Fruit fly (Drosophila melanogaster) whole organism, embryonic: ENCODE results near the gene N.

Source experiments
- B-H1 ChIP-seq: fragments of 200-800 bp; sonication (Bioruptor generic); IDR thresholded peaks from 3 replicates; pipeline ENCODE4 v1.3.6; 2022; ENCODE audit warnings: missing biosample characterization, missing genetic modification characterization
- CG10209 ChIP-seq: fragments of 200-800 bp; sonication (Bioruptor generic); optimal IDR thresholded peaks from 3 replicates; lab custom pipeline; 2017; ENCODE audit warnings: missing biosample characterization, mild to moderate bottlenecking, missing genetic modification characterization, missing genetic modification reagents
- CG10543 ChIP-seq: fragments of 200-800 bp; sonication (Bioruptor generic); optimal IDR thresholded peaks from 3 replicates; lab custom pipeline; 2017; ENCODE audit warnings: missing biosample characterization, mild to moderate bottlenecking, missing genetic modification characterization, moderate library complexity
- CG11398 ChIP-seq: fragments of 200-800 bp; sonication (Bioruptor generic); optimal IDR thresholded peaks from 2 replicates; lab custom pipeline; 2016; ENCODE audit warnings: missing biosample characterization, missing genetic modification characterization
- CG12071 ChIP-seq: fragments of 200-800 bp; sonication (Bioruptor generic); optimal IDR thresholded peaks from 3 replicates; lab custom pipeline; 2018; ENCODE audit warnings: missing biosample characterization, mild to moderate bottlenecking, missing genetic modification characterization
- CG13123 ChIP-seq: fragments of 200-800 bp; sonication (Bioruptor generic); optimal IDR thresholded peaks from 2 replicates; lab custom pipeline; 2016; ENCODE audit warnings: missing biosample characterization, missing genetic modification characterization
- CG15479 ChIP-seq: fragments of 200-800 bp; sonication (Bioruptor generic); optimal IDR thresholded peaks from 3 replicates; lab custom pipeline; 2019; ENCODE audit warnings: missing biosample characterization, mild to moderate bottlenecking, missing genetic modification characterization, moderate library complexity
- CG17186 ChIP-seq: fragments of 200-800 bp; sonication (Bioruptor generic); optimal IDR thresholded peaks from 3 replicates; lab custom pipeline; 2017; ENCODE audit warnings: missing biosample characterization, missing genetic modification reagents, missing genetic modification characterization
- CG17568 ChIP-seq: fragments of 200-800 bp; sonication (Bioruptor generic); optimal IDR thresholded peaks from 2 replicates; lab custom pipeline; 2018; ENCODE audit warnings: missing biosample characterization, mild to moderate bottlenecking, missing genetic modification characterization, moderate library complexity
- CG18619 ChIP-seq: fragments of 200-800 bp; sonication (Bioruptor generic); optimal IDR thresholded peaks from 3 replicates; lab custom pipeline; 2017; ENCODE audit warnings: missing biosample characterization, mild to moderate bottlenecking, missing genetic modification characterization
- CG2120 ChIP-seq: fragments of 200-800 bp; sonication (Bioruptor generic); optimal IDR thresholded peaks from 3 replicates; lab custom pipeline; 2016; ENCODE audit warnings: missing biosample characterization, missing genetic modification characterization
- CG31365 ChIP-seq: fragments of 200-800 bp; sonication (Bioruptor generic); optimal IDR thresholded peaks from 2 replicates; lab custom pipeline; 2018; ENCODE audit warnings: missing biosample characterization, mild to moderate bottlenecking, missing genetic modification characterization
- CG32532 ChIP-seq: fragments of 200-800 bp; sonication (Bioruptor generic); IDR thresholded peaks from 2 replicates; pipeline ENCODE4 v1.3.6; 2022; ENCODE audit warnings: missing biosample characterization, missing genetic modification characterization
- CG33213 ChIP-seq: fragments of 200-800 bp; sonication (Bioruptor generic); optimal IDR thresholded peaks from 3 replicates; lab custom pipeline; 2016; ENCODE audit warnings: missing biosample characterization, missing genetic modification characterization
- CG3726 ChIP-seq: fragments of 200-800 bp; sonication (Bioruptor generic); IDR thresholded peaks from 3 replicates; pipeline ENCODE4, ENCODE4 v1.3.6; 2022; ENCODE audit warnings: missing biosample characterization, missing genetic modification characterization
- CG3995 ChIP-seq: fragments of 200-800 bp; sonication (Bioruptor generic); optimal IDR thresholded peaks from 3 replicates; lab custom pipeline; 2016; ENCODE audit warnings: missing biosample characterization, missing genetic modification characterization
- CG4360 ChIP-seq: fragments of 200-800 bp; sonication (Bioruptor generic); IDR thresholded peaks from 2 replicates; pipeline ENCODE4 v1.3.6; 2022; ENCODE audit warnings: missing biosample characterization, missing genetic modification characterization
- CG4730 ChIP-seq: fragments of 200-800 bp; sonication (Bioruptor generic); IDR thresholded peaks from 2 replicates; pipeline ENCODE4 v1.3.6; 2022; ENCODE audit warnings: missing biosample characterization, missing genetic modification characterization
- CG4854 ChIP-seq: fragments of 200-800 bp; sonication (Bioruptor generic); optimal IDR thresholded peaks from 2 replicates; lab custom pipeline; 2016; ENCODE audit warnings: missing biosample characterization, missing genetic modification characterization, inconsistent platforms
- CG5953 ChIP-seq: fragments of 200-800 bp; sonication (Bioruptor generic); IDR thresholded peaks from 2 replicates; pipeline ENCODE4 v1.3.6; 2022; ENCODE audit warnings: missing biosample characterization, missing genetic modification characterization
- CG9817 ChIP-seq: fragments of 200-800 bp; sonication (Bioruptor generic); optimal IDR thresholded peaks from 2 replicates; lab custom pipeline; 2018; ENCODE audit warnings: missing biosample characterization, mild to moderate bottlenecking, missing genetic modification characterization, moderate library complexity
- Dbx ChIP-seq: fragments of 200-800 bp; sonication (Bioruptor generic); IDR thresholded peaks from 3 replicates; pipeline ENCODE4 v1.3.6; 2022; ENCODE audit warnings: missing biosample characterization, missing genetic modification characterization
- GATAe ChIP-seq: fragments of 200-800 bp; sonication (Bioruptor generic); conservative IDR thresholded peaks from 2 replicates; pipeline ENCODE4 v1.3.6; 2022; ENCODE audit warnings: missing biosample characterization, missing genetic modification characterization
- Gug ChIP-seq: fragments of 200-800 bp; sonication (Bioruptor generic); IDR thresholded peaks from 4 replicates; pipeline ENCODE4 v1.3.6; 2022; ENCODE audit warnings: missing biosample characterization, missing genetic modification characterization
- HLH3B ChIP-seq: fragments of 200-800 bp; sonication (Bioruptor generic); IDR thresholded peaks from 2 replicates; pipeline ENCODE4 v1.3.6; 2022; ENCODE audit warnings: missing biosample characterization, missing genetic modification characterization
- HLHmδ ChIP-seq: fragments of 200-800 bp; sonication (Bioruptor generic); optimal IDR thresholded peaks from 2 replicates; lab custom pipeline; 2018; ENCODE audit warnings: missing biosample characterization, mild to moderate bottlenecking, missing genetic modification characterization, moderate library complexity
- NC2α ChIP-seq: fragments of 200-800 bp; sonication (Bioruptor generic); optimal IDR thresholded peaks from 2 replicates; lab custom pipeline; 2016; ENCODE audit warnings: missing biosample characterization, missing genetic modification characterization
- NK7.1 ChIP-seq: fragments of 200-800 bp; sonication (Bioruptor generic); optimal IDR thresholded peaks from 3 replicates; lab custom pipeline; 2016; ENCODE audit warnings: missing biosample characterization, missing genetic modification characterization
- Nf-YA ChIP-seq: fragments of 200-800 bp; sonication (Bioruptor generic); IDR thresholded peaks from 2 replicates; pipeline ENCODE4 v1.3.6; 2022; ENCODE audit warnings: missing biosample characterization, missing genetic modification characterization
- Vsx1 ChIP-seq: fragments of 200-800 bp; sonication (Bioruptor generic); optimal IDR thresholded peaks from 2 replicates; lab custom pipeline; 2017; ENCODE audit warnings: missing biosample characterization, mild to moderate bottlenecking, missing genetic modification characterization, missing genetic modification reagents
- Xrp1 ChIP-seq: fragments of 200-800 bp; sonication (Bioruptor generic); IDR thresholded peaks from 2 replicates; pipeline ENCODE4 v1.3.6; 2022; ENCODE audit warnings: missing biosample characterization, missing genetic modification characterization
- bowl ChIP-seq: fragments of 200-800 bp; sonication (Bioruptor generic); IDR thresholded peaks from 2 replicates; pipeline ENCODE4 v1.3.6; 2022; ENCODE audit warnings: missing biosample characterization, missing genetic modification characterization
- cad ChIP-seq: fragments of >200 bp; optimal IDR thresholded peaks from 2 replicates; lab custom pipeline; 2017; ENCODE audit warnings: missing biosample characterization, missing genetic modification characterization
- cas ChIP-seq: fragments of 200-800 bp; sonication (Bioruptor generic); IDR thresholded peaks from 2 replicates; pipeline ENCODE4 v1.3.6; 2022; ENCODE audit warnings: missing biosample characterization, missing genetic modification characterization
- chif ChIP-seq, 2 experiments: fragments of 200-800 bp; sonication (Bioruptor generic); optimal IDR thresholded peaks; 3 replicates each; lab custom pipeline; 2016; ENCODE audit warnings: missing biosample characterization in 2 of 2, missing genetic modification characterization in 2 of 2
- chn ChIP-seq: fragments of 200-800 bp; sonication (Bioruptor generic); optimal IDR thresholded peaks from 2 replicates; lab custom pipeline; 2016; ENCODE audit warnings: missing biosample characterization, missing genetic modification characterization
- corto ChIP-seq: fragments of 200-800 bp; sonication (Bioruptor generic); optimal IDR thresholded peaks from 2 replicates; lab custom pipeline; 2016; ENCODE audit warnings: missing biosample characterization, mild to moderate bottlenecking, missing genetic modification characterization, moderate library complexity
- croc ChIP-seq: fragments of 200-800 bp; sonication (Bioruptor generic); conservative IDR thresholded peaks from 3 replicates; pipeline ENCODE4 v1.3.6; 2022; ENCODE audit warnings: missing biosample characterization, missing genetic modification characterization
- crp ChIP-seq, 2 experiments: fragments of 200-800 bp; sonication (Bioruptor generic); optimal IDR thresholded peaks; 2 replicates in 1 of 2; 3 replicates in 1 of 2; lab custom pipeline; 2017; ENCODE audit warnings: missing biosample characterization in 2 of 2, missing genetic modification characterization in 2 of 2, mild to moderate bottlenecking in 1 of 2, moderate library complexity in 1 of 2
- ems ChIP-seq: fragments of 200-800 bp; sonication (Bioruptor generic); optimal IDR thresholded peaks from 3 replicates; lab custom pipeline; 2016; ENCODE audit warnings: missing biosample characterization, missing genetic modification characterization
- gce ChIP-seq: fragments of 200-800 bp; sonication (Bioruptor generic); IDR thresholded peaks from 3 replicates; pipeline ENCODE4 v1.3.6; 2022; ENCODE audit warnings: missing biosample characterization, missing genetic modification characterization
- ham ChIP-seq: fragments of 200-800 bp; sonication (Bioruptor generic); IDR thresholded peaks from 2 replicates; pipeline ENCODE4 v1.3.6; 2022; ENCODE audit warnings: missing biosample characterization, missing genetic modification characterization
- peb ChIP-seq: fragments of 200-800 bp; sonication (Bioruptor generic); IDR thresholded peaks from 2 replicates; pipeline ENCODE4 v1.3.6; 2022; ENCODE audit warnings: missing biosample characterization, missing genetic modification characterization
- tio ChIP-seq: fragments of 200-800 bp; sonication (Bioruptor generic); optimal IDR thresholded peaks from 2 replicates; lab custom pipeline; 2017; ENCODE audit warnings: missing biosample characterization, missing genetic modification characterization, inconsistent platforms
- trem ChIP-seq: fragments of 200-800 bp; optimal IDR thresholded peaks from 3 replicates; lab custom pipeline; 2019; ENCODE audit warnings: missing biosample characterization, mild to moderate bottlenecking, missing genetic modification characterization, moderate library complexity
- ttk ChIP-seq: fragments of 200-800 bp; sonication (Bioruptor generic); IDR thresholded peaks from 2 replicates; pipeline ENCODE4 v2.1.2; 2022; ENCODE audit warnings: missing biosample characterization, missing genetic modification characterization
- tx ChIP-seq: fragments of 200-800 bp; sonication (Bioruptor generic); optimal IDR thresholded peaks from 2 replicates; lab custom pipeline; 2016; ENCODE audit warnings: missing biosample characterization, missing genetic modification characterization
- zen ChIP-seq: fragments of 200-800 bp; sonication (Bioruptor generic); optimal IDR thresholded peaks from 3 replicates; lab custom pipeline; 2018; ENCODE audit warnings: missing biosample characterization, mild to moderate bottlenecking, missing genetic modification characterization, moderate library complexity
- zfh2 ChIP-seq: fragments of 200-800 bp; sonication (Bioruptor generic); optimal IDR thresholded peaks from 2 replicates; lab custom pipeline; 2016; ENCODE audit warnings: missing biosample characterization, missing genetic modification characterization

N gene

dm6 chrX:3162405-3163256 lies 28.0 kb downstream of the N start (continued):
- TF ChIP-seq NC2α (GFP tag; lab: Kevin White, UChicago) (peak; percentile 89), Gug (GFP tag; lab: Robert Waterston, UW) (peak; percentile 84), CG15479 (GFP tag; lab: Kevin White, UChicago) (peak; percentile 98), CG3995 (GFP tag; lab: Kevin White, UChicago) (peak; percentile 46), ham (GFP tag; lab: Robert Waterston, UW) (peak; percentile 62), CG18619 (GFP tag; lab: Kevin White, UChicago) (peak; percentile 88), Xrp1 (GFP tag; lab: Robert Waterston, UW) (peak; percentile 97), gce (GFP tag; lab: Robert Waterston, UW) (peak; percentile 84), CG4854 (peak; percentile 84), CG3726 (GFP tag; lab: Robert Waterston, UW) (peak; percentile 91), GATAe (GFP tag; lab: Robert Waterston, UW) (peak; percentile 31; the same call in 1 of the 2 replicates), CG31365 (tag; lab: Kevin White, UChicago) (peak; percentile 82), B-H1 (GFP tag; lab: Robert Waterston, UW) (peak; percentile 89), corto (GFP tag; lab: Kevin White, UChicago) (peak; percentile 86), tx (GFP tag; lab: Kevin White, UChicago) (peak; percentile 90), Vsx1 (GFP tag; lab: Kevin White, UChicago) (peak; percentile 88), crp (GFP tag; optimal IDR thresholded peaks at IDR 0.05; lab: Kevin White, UChicago) (peak in 1 of 2 experiments; percentile 59), CG13123 (GFP tag; lab: Kevin White, UChicago) (peak; percentile 79), CG4730 (peak; percentile 88), zen (tag; lab: Kevin White, UChicago) (peak; percentile 90), ttk (GFP tag; lab: Robert Waterston, UW) (peak; percentile 93), CG10543 (GFP tag; lab: Kevin White, UChicago) (peak; percentile 74), CG10209 (GFP tag; lab: Kevin White, UChicago) (peak; percentile 94), HLH3B (GFP tag; lab: Robert Waterston, UW) (peak; percentile 93), Dbx (GFP tag; lab: Robert Waterston, UW) (peak; percentile 71), CG17568 (GFP tag; lab: Kevin White, UChicago) (no peak), trem (tag; lab: Kevin White, UChicago) (peak; percentile 88), croc (peak; percentile 93), CG11398 (GFP tag; lab: Kevin White, UChicago) (peak; percentile 90), NK7.1 (peak; percentile 85), CG17186 (GFP tag; lab: Kevin White, UChicago) (peak; percentile 74), chif (GFP tag; optimal IDR thresholded peaks at IDR 0.05; lab: Kevin White, UChicago) (peak; percentile 90 to 95), cad (GFP tag; lab: Kevin White, UChicago) (no peak), CG12071 (GFP tag; lab: Kevin White, UChicago) (peak; percentile 87), CG9817 (tag; lab: Kevin White, UChicago) (peak; percentile 82), CG2120 (GFP tag; lab: Kevin White, UChicago) (peak; percentile 86), ems (peak; percentile 88), peb (GFP tag; lab: Robert Waterston, UW) (peak; percentile 89), zfh2 (GFP tag; lab: Kevin White, UChicago) (peak; percentile 79), HLHmδ (GFP tag; lab: Kevin White, UChicago) (no peak), CG5953 (peak; percentile 91), bowl (GFP tag; lab: Robert Waterston, UW) (peak; percentile 81; the same call in 1 of the 2 replicates), Nf-YA (peak; percentile 83), cas (GFP tag; lab: Robert Waterston, UW) (peak; percentile 41; the same call in 1 of the 2 replicates), CG4360 (GFP tag; lab: Robert Waterston, UW) (peak; percentile 85), CG32532 (GFP tag; lab: Robert Waterston, UW) (peak; percentile 87), chn (GFP tag; lab: Kevin White, UChicago) (peak; percentile 93), tio (GFP tag; lab: Kevin White, UChicago) (no peak), CG33213 (peak; percentile 88)
